Fruit fly (Drosophila melanogaster): ENCODE results near the gene CadN2.

dm6 chr2L:17740417-17740924 is 134.6 kb downstream of the CadN2 start:
- TF ChIP-seq MTF-1 (GFP tag; optimal IDR thresholded peaks at IDR 0.05; ENCODE audit: borderline replicate concordance), result no peak
- TF ChIP-seq Aef1 (GFP tag; IDR thresholded peaks at IDR 0.05), result no peak
- TF ChIP-seq jumu (GFP tag; optimal IDR thresholded peaks at IDR 0.05), result no peak
- TF ChIP-seq CG1602 (GFP tag; optimal IDR thresholded peaks at IDR 0.05), result no peak
- no peak for TF ChIP-seq CG8765 (GFP tag; IDR thresholded peaks at IDR 0.05)
- TF ChIP-seq z (GFP tag; IDR thresholded peaks at IDR 0.05), result no peak
- no peak for TF ChIP-seq ab (GFP tag; optimal IDR thresholded peaks at IDR 0.05)

All from whole organism, embryonic.